Fruit fly (Drosophila melanogaster): ENCODE results near the gene CG2200.

The CG2200 gene

DNA sequence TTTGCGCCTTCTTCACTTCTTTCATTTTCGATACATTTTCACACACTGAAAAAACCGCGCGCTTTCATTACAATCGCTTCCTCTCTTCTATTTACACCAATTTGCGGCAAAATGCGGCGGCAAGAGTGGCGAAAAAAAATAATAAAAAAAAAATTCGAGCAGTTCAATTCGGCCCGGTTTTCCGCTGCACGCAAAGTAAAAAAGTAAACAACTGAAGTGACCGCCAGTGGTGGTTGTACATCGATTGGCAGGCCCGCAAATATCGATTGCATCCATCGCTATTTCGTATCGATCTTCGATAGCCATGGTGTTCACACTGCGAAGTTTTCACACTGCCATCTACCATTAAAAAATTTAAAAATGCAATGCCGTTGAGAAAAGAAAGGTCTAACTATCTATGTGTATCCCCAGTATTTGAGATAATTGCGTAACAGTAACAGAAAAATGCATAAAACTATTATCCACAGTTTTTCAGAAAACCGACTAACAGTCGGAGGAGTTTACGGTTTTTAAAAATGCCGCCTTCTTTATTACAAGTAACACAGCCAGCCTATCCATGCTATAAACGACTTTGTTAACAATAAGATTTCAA is 18.2 kb downstream of the CG2200 start, which contains the start of gene Chpf (continued):
- TF ChIP-seq HmgZ (tag; optimal IDR thresholded peaks at IDR 0.05) (no peak), sc (optimal IDR thresholded peaks at IDR 0.05) (no peak), sc (GFP tag; optimal IDR thresholded peaks at IDR 0.05) (no peak), Hand (GFP tag; optimal IDR thresholded peaks at IDR 0.05) (no peak), sqz (GFP tag; optimal IDR thresholded peaks at IDR 0.05) (peak; percentile 50), emc (GFP tag; optimal IDR thresholded peaks at IDR 0.05) (no peak), CG42726 (GFP tag; IDR thresholded peaks at IDR 0.05; ENCODE audit: partially characterized antibody) (peak; percentile 81), CG2678 (tag; optimal IDR thresholded peaks at IDR 0.05) (no peak), Sox102F (GFP tag; optimal IDR thresholded peaks at IDR 0.05) (no peak), Dfd (GFP tag; optimal IDR thresholded peaks at IDR 0.05) (no peak), lilli (GFP tag; optimal IDR thresholded peaks at IDR 0.05) (peak; percentile 3), CG16863 (GFP tag; optimal IDR thresholded peaks at IDR 0.05) (no peak), fd3F (GFP tag; optimal IDR thresholded peaks at IDR 0.05) (no peak), dm (GFP tag; optimal IDR thresholded peaks at IDR 0.05) (no peak), CG10321 (GFP tag; IDR thresholded peaks at IDR 0.05) (no peak), phol (tag; optimal IDR thresholded peaks at IDR 0.05) (peak; percentile 34), nerfin-1 (tag; optimal IDR thresholded peaks at IDR 0.05) (no peak), sens-2 (GFP tag; IDR thresholded peaks at IDR 0.05) (no peak), CG17912 (GFP tag; optimal IDR thresholded peaks at IDR 0.05) (no peak), amos (GFP tag; IDR thresholded peaks at IDR 0.05; ENCODE audit: partially characterized antibody) (peak; percentile 87), BEAF-32 (GFP tag; optimal IDR thresholded peaks at IDR 0.05) (peak; percentile 83), CHES-1-like (GFP tag; optimal IDR thresholded peaks at IDR 0.05) (peak; percentile 34), CG8290 (GFP tag; optimal IDR thresholded peaks at IDR 0.05) (no peak), CG8290 (tag; optimal IDR thresholded peaks at IDR 0.05) (peak in 1 of 2 experiments; percentile 33), dmrt11E (tag; optimal IDR thresholded peaks at IDR 0.05) (no peak), Hmr (GFP tag; optimal IDR thresholded peaks at IDR 0.05) (no peak), CG9876 (GFP tag; optimal IDR thresholded peaks at IDR 0.05) (no peak), Camta (GFP tag; optimal IDR thresholded peaks at IDR 0.05) (no peak), CG14014 (GFP tag; IDR thresholded peaks at IDR 0.05) (no peak), Dp (GFP tag; optimal IDR thresholded peaks at IDR 0.05) (peak; percentile 70), CG15696 (tag; optimal IDR thresholded peaks at IDR 0.05) (no peak), CG12236 (GFP tag; optimal IDR thresholded peaks at IDR 0.05) (no peak), Dref (GFP tag; IDR thresholded peaks at IDR 0.05) (peak; percentile 95), Asciz (GFP tag; optimal IDR thresholded peaks at IDR 0.05) (no peak), sim (GFP tag; IDR thresholded peaks at IDR 0.05) (no peak), trem (tag; optimal IDR thresholded peaks at IDR 0.05) (peak; percentile 17), Opbp (GFP tag; IDR thresholded peaks at IDR 0.05; ENCODE audit: partially characterized antibody) (peak; percentile 84), CG9932 (GFP tag; IDR thresholded peaks at IDR 0.05) (peak; percentile 49; the same call in 1 of the 2 replicates), Doc3 (GFP tag; IDR thresholded peaks at IDR 0.05; ENCODE audit: partially characterized antibody) (peak; percentile 50; the same call in 1 of the 3 replicates), ato (GFP tag; IDR thresholded peaks at IDR 0.05; ENCODE audit: partially characterized antibody) (peak; percentile 74; the same call in 1 of the 2 replicates), CG2712 (tag; optimal IDR thresholded peaks at IDR 0.05) (no peak), fd96Cb (tag; optimal IDR thresholded peaks at IDR 0.05) (no peak), CG17385 (GFP tag; optimal IDR thresholded peaks at IDR 0.05) (peak; percentile 6), Med (GFP tag) (peak; percentile 87), unc-4 (GFP tag; IDR thresholded peaks at IDR 0.05; ENCODE audit: partially characterized antibody) (peak; percentile 65), Oli (tag; optimal IDR thresholded peaks at IDR 0.05) (no peak), Sox100B (GFP tag; optimal IDR thresholded peaks at IDR 0.05) (no peak), CG3726 (GFP tag; IDR thresholded peaks at IDR 0.05) (no peak), Ssrp (tag; optimal IDR thresholded peaks at IDR 0.05) (no peak), danr (GFP tag; IDR thresholded peaks at IDR 0.05) (no peak)

All from whole organism, embryonic.